Fruit fly (Drosophila melanogaster) whole organism, embryonic: ENCODE results near the gene CG6465.
A peak's percentile ranks its signal among the peaks of the same experiment; 100 is the strongest.

Source experiments
- CG11247 ChIP-seq: fragments of 200-800 bp; sonication (Bioruptor generic); IDR thresholded peaks from 2 replicates; pipeline ENCODE4 v1.3.6; 2022; ENCODE audit warnings: missing biosample characterization, missing genetic modification characterization
- CG11723 ChIP-seq: fragments of 200-800 bp; sonication (Bioruptor generic); optimal IDR thresholded peaks from 2 replicates; lab custom pipeline; 2017; ENCODE audit warnings: missing biosample characterization, mild to moderate bottlenecking, missing genetic modification characterization
- CG12659 ChIP-seq: fragments of 200-800 bp; sonication (Bioruptor generic); optimal IDR thresholded peaks from 3 replicates; lab custom pipeline; 2017; ENCODE audit warnings: mild to moderate bottlenecking, missing biosample characterization, missing genetic modification reagents, missing genetic modification characterization
- CG13296 ChIP-seq: fragments of 200-800 bp; sonication (Bioruptor generic); optimal IDR thresholded peaks from 3 replicates; lab custom pipeline; 2018; ENCODE audit warnings: missing biosample characterization, mild to moderate bottlenecking, missing genetic modification characterization
- CG15269 ChIP-seq: fragments of 200-800 bp; sonication (Bioruptor generic); optimal IDR thresholded peaks from 2 replicates; lab custom pipeline; 2018; ENCODE audit warnings: missing biosample characterization, mild to moderate bottlenecking, missing genetic modification characterization, moderate library complexity
- CG15601 ChIP-seq: fragments of 200-800 bp; sonication (Bioruptor generic); optimal IDR thresholded peaks from 3 replicates; lab custom pipeline; 2019; ENCODE audit warnings: missing biosample characterization, mild to moderate bottlenecking, missing genetic modification characterization, moderate library complexity
- CG17912 ChIP-seq: fragments of 200-800 bp; sonication (Bioruptor generic); optimal IDR thresholded peaks from 2 replicates; lab custom pipeline; 2018; ENCODE audit warnings: missing biosample characterization, mild to moderate bottlenecking, missing genetic modification characterization
- CG31441 ChIP-seq: fragments of 200-800 bp; sonication (Bioruptor generic); IDR thresholded peaks from 2 replicates; pipeline ENCODE4 v1.3.6; 2022; ENCODE audit warnings: missing biosample characterization, missing genetic modification characterization
- CG33213 ChIP-seq: fragments of 200-800 bp; sonication (Bioruptor generic); optimal IDR thresholded peaks from 3 replicates; lab custom pipeline; 2016; ENCODE audit warnings: missing biosample characterization, missing genetic modification characterization
- CG34376 ChIP-seq: fragments of 200-800 bp; sonication (Bioruptor generic); optimal IDR thresholded peaks from 2 replicates; lab custom pipeline; 2018; ENCODE audit warnings: missing biosample characterization, mild to moderate bottlenecking, missing genetic modification characterization
- CG3726 ChIP-seq: fragments of 200-800 bp; sonication (Bioruptor generic); IDR thresholded peaks from 3 replicates; pipeline ENCODE4, ENCODE4 v1.3.6; 2022; ENCODE audit warnings: missing biosample characterization, missing genetic modification characterization
- CG4404 ChIP-seq: fragments of 200-800 bp; sonication (Bioruptor generic); IDR thresholded peaks from 2 replicates; pipeline ENCODE4 v1.3.6; 2022; ENCODE audit warnings: missing biosample characterization, missing genetic modification characterization
- CG6654 ChIP-seq: fragments of 200-800 bp; sonication (Bioruptor generic); optimal IDR thresholded peaks from 2 replicates; lab custom pipeline; 2017; ENCODE audit warnings: missing biosample characterization, mild to moderate bottlenecking, missing genetic modification characterization
- CG7745 ChIP-seq: fragments of 200-800 bp; sonication (Bioruptor generic); optimal IDR thresholded peaks from 2 replicates; lab custom pipeline; 2018; ENCODE audit warnings: missing biosample characterization, mild to moderate bottlenecking, missing genetic modification characterization, moderate library complexity
- CG8359 ChIP-seq: fragments of 200-800 bp; sonication (Bioruptor generic); optimal IDR thresholded peaks from 2 replicates; lab custom pipeline; 2017; ENCODE audit warnings: missing biosample characterization, mild to moderate bottlenecking, missing genetic modification characterization, borderline replicate concordance
- CG8478 ChIP-seq: fragments of >200 bp; optimal IDR thresholded peaks from 2 replicates; lab custom pipeline; 2018
- Dbx ChIP-seq: fragments of 200-800 bp; sonication (Bioruptor generic); IDR thresholded peaks from 3 replicates; pipeline ENCODE4 v1.3.6; 2022; ENCODE audit warnings: missing biosample characterization, missing genetic modification characterization
- Doc2 ChIP-seq: fragments of 200-800 bp; sonication (Bioruptor generic); IDR thresholded peaks from 2 replicates; pipeline ENCODE4 v1.3.6; 2022; ENCODE audit warnings: missing biosample characterization, missing genetic modification characterization
- Eip74EF ChIP-seq, 2 experiments: fragments of 200-800 bp in 1 of 2; fragments of >200 bp in 1 of 2; sonication (Bioruptor generic) in 1 of 2; optimal IDR thresholded peaks; 2 replicates each; lab custom pipeline; 2017 to 2019; ENCODE audit warnings: missing biosample characterization in 2 of 2, missing genetic modification characterization in 2 of 2, mild to moderate bottlenecking in 1 of 2, moderate library complexity in 1 of 2
- HLH4C ChIP-seq: fragments of 200-800 bp; sonication (Bioruptor generic); IDR thresholded peaks from 3 replicates; pipeline ENCODE4 v1.3.6; 2022; ENCODE audit warnings: missing biosample characterization, missing genetic modification characterization; ENCODE audit not compliant: partially characterized antibody
- Kr ChIP-seq: fragments of 200-800 bp; sonication (Bioruptor generic); optimal IDR thresholded peaks from 2 replicates; lab custom pipeline; 2017; ENCODE audit warnings: missing biosample characterization, mild to moderate bottlenecking, missing genetic modification characterization
- Lim3 ChIP-seq: fragments of 200-800 bp; sonication (Bioruptor generic); IDR thresholded peaks from 2 replicates; pipeline ENCODE4 v1.3.6; 2022; ENCODE audit warnings: missing biosample characterization, missing genetic modification characterization
- Sox100B ChIP-seq: fragments of 200-800 bp; sonication (Bioruptor generic); optimal IDR thresholded peaks from 3 replicates; lab custom pipeline; 2018; ENCODE audit warnings: missing biosample characterization, mild to moderate bottlenecking, missing genetic modification characterization
- Spps ChIP-seq: fragments of 200-800 bp; sonication (Bioruptor generic); optimal IDR thresholded peaks from 2 replicates; lab custom pipeline; 2018; ENCODE audit warnings: missing biosample characterization, mild to moderate bottlenecking, missing genetic modification characterization
- Sry-δ ChIP-seq: fragments of 200-800 bp; sonication (Bioruptor generic); optimal IDR thresholded peaks from 2 replicates; lab custom pipeline; 2016; ENCODE audit warnings: missing biosample characterization, missing genetic modification characterization
- Trl ChIP-seq, 3 experiments: fragments of >200 bp in 2 of 3; fragments of 200-800 bp in 1 of 3; sonication (Bioruptor generic) in 1 of 3; optimal IDR thresholded peaks; 2 replicates in 1 of 3; 3 replicates in 2 of 3; lab custom pipeline; 2016 to 2017; ENCODE audit warnings: missing biosample characterization in 1 of 3, missing genetic modification characterization in 1 of 3
- Usf ChIP-seq: fragments of 200-800 bp; sonication (Bioruptor generic); optimal IDR thresholded peaks from 2 replicates; lab custom pipeline; 2017; ENCODE audit warnings: missing genotype, missing biosample characterization, missing genetic modification characterization
- abd-A ChIP-seq: fragments of 200-800 bp; sonication (Bioruptor generic); optimal IDR thresholded peaks from 3 replicates; lab custom pipeline; 2019; ENCODE audit warnings: missing biosample characterization, mild to moderate bottlenecking, missing genetic modification characterization, moderate library complexity
- ac ChIP-seq: fragments of 200-800 bp; sonication (Bioruptor generic); optimal IDR thresholded peaks from 3 replicates; lab custom pipeline; 2017; ENCODE audit warnings: missing biosample characterization, mild to moderate bottlenecking, missing genetic modification characterization
- bbx ChIP-seq: fragments of 200-800 bp; sonication (Bioruptor generic); IDR thresholded peaks from 2 replicates; pipeline ENCODE4 v1.3.6; 2022; ENCODE audit warnings: missing biosample characterization, missing genetic modification characterization; ENCODE audit not compliant: partially characterized antibody
- chif ChIP-seq, 2 experiments: fragments of 200-800 bp; sonication (Bioruptor generic); optimal IDR thresholded peaks; 3 replicates each; lab custom pipeline; 2016; ENCODE audit warnings: missing biosample characterization in 2 of 2, missing genetic modification characterization in 2 of 2
- corto ChIP-seq: fragments of 200-800 bp; sonication (Bioruptor generic); optimal IDR thresholded peaks from 2 replicates; lab custom pipeline; 2016; ENCODE audit warnings: missing biosample characterization, mild to moderate bottlenecking, missing genetic modification characterization, moderate library complexity
- crol ChIP-seq: fragments of 200-800 bp; sonication (Bioruptor generic); IDR thresholded peaks from 2 replicates; pipeline ENCODE4 v1.3.6; 2022; ENCODE audit warnings: missing biosample characterization, missing genetic modification characterization
- crp ChIP-seq, 2 experiments: fragments of 200-800 bp; sonication (Bioruptor generic); optimal IDR thresholded peaks; 2 replicates in 1 of 2; 3 replicates in 1 of 2; lab custom pipeline; 2017; ENCODE audit warnings: missing biosample characterization in 2 of 2, missing genetic modification characterization in 2 of 2, mild to moderate bottlenecking in 1 of 2, moderate library complexity in 1 of 2
- dm ChIP-seq: fragments of 200-800 bp; sonication (Bioruptor generic); optimal IDR thresholded peaks from 3 replicates; lab custom pipeline; 2016; ENCODE audit warnings: missing biosample characterization, missing genetic modification characterization
- dmrt11E ChIP-seq: fragments of 200-800 bp; sonication (Bioruptor generic); optimal IDR thresholded peaks from 3 replicates; lab custom pipeline; 2018; ENCODE audit warnings: missing biosample characterization, mild to moderate bottlenecking, missing genetic modification characterization, moderate library complexity
- dysf ChIP-seq: fragments of 200-800 bp; sonication (Bioruptor generic); IDR thresholded peaks from 3 replicates; pipeline ENCODE4 v1.3.6; 2022; ENCODE audit warnings: missing biosample characterization, missing genetic modification characterization
- emc ChIP-seq: fragments of 200-800 bp; sonication (Bioruptor generic); optimal IDR thresholded peaks from 2 replicates; lab custom pipeline; 2016; ENCODE audit warnings: missing biosample characterization, missing genetic modification characterization
- gce ChIP-seq: fragments of 200-800 bp; sonication (Bioruptor generic); IDR thresholded peaks from 3 replicates; pipeline ENCODE4 v1.3.6; 2022; ENCODE audit warnings: missing biosample characterization, missing genetic modification characterization
- her ChIP-seq: fragments of 200-800 bp; sonication (Bioruptor generic); optimal IDR thresholded peaks from 2 replicates; lab custom pipeline; 2016; ENCODE audit warnings: missing biosample characterization, missing genetic modification characterization
- nerfin-2 ChIP-seq: fragments of 200-800 bp; sonication (Bioruptor generic); IDR thresholded peaks from 2 replicates; pipeline ENCODE4 v1.3.6; 2022; ENCODE audit warnings: missing biosample characterization, missing genetic modification characterization; ENCODE audit not compliant: partially characterized antibody
- nom ChIP-seq: fragments of 200-800 bp; sonication (Bioruptor generic); optimal IDR thresholded peaks from 2 replicates; lab custom pipeline; 2017; ENCODE audit warnings: missing biosample characterization, missing genetic modification characterization, mild to moderate bottlenecking, moderate library complexity, missing genetic modification reagents
- oc ChIP-seq: fragments of 200-800 bp; sonication (Bioruptor generic); optimal IDR thresholded peaks from 2 replicates; lab custom pipeline; 2018; ENCODE audit warnings: missing biosample characterization, mild to moderate bottlenecking, missing genetic modification characterization, moderate library complexity
- pb ChIP-seq: fragments of 200-800 bp; sonication (Bioruptor generic); optimal IDR thresholded peaks from 3 replicates; lab custom pipeline; 2016; ENCODE audit warnings: missing biosample characterization, missing genetic modification characterization
- peb ChIP-seq: fragments of 200-800 bp; sonication (Bioruptor generic); IDR thresholded peaks from 2 replicates; pipeline ENCODE4 v1.3.6; 2022; ENCODE audit warnings: missing biosample characterization, missing genetic modification characterization
- sna ChIP-seq: fragments of 200-800 bp; sonication (Bioruptor generic); IDR thresholded peaks from 2 replicates; pipeline ENCODE4 v1.3.6; 2022; ENCODE audit warnings: missing biosample characterization, missing genetic modification characterization; ENCODE audit not compliant: partially characterized antibody
- tio ChIP-seq: fragments of 200-800 bp; sonication (Bioruptor generic); optimal IDR thresholded peaks from 2 replicates; lab custom pipeline; 2017; ENCODE audit warnings: missing biosample characterization, missing genetic modification characterization, inconsistent platforms
- trem ChIP-seq: fragments of 200-800 bp; optimal IDR thresholded peaks from 3 replicates; lab custom pipeline; 2019; ENCODE audit warnings: missing biosample characterization, mild to moderate bottlenecking, missing genetic modification characterization, moderate library complexity
- wor ChIP-seq: fragments of 200-800 bp; sonication (Bioruptor generic); IDR thresholded peaks from 2 replicates; pipeline ENCODE4 v1.3.6; 2022; ENCODE audit warnings: missing biosample characterization, missing genetic modification characterization
- zfh2 ChIP-seq: fragments of 200-800 bp; sonication (Bioruptor generic); optimal IDR thresholded peaks from 2 replicates; lab custom pipeline; 2016; ENCODE audit warnings: missing biosample characterization, missing genetic modification characterization

CG6465 gene

dm6 chr3R:10675101-10675500 is 1.9 kb downstream of the CG6465 start (continued):
- TF ChIP-seq Kr (GFP tag; lab: Kevin White, UChicago) (no peak), Spps (tag; lab: Kevin White, UChicago) (peak; percentile 25), dysf (GFP tag; lab: Robert Waterston, UW) (no peak), her (GFP tag; lab: Kevin White, UChicago) (peak; percentile 53), wor (GFP tag; lab: Robert Waterston, UW) (no peak), CG31441 (GFP tag; lab: Robert Waterston, UW) (no peak), CG13296 (GFP tag; lab: Kevin White, UChicago) (no peak), CG34376 (GFP tag; lab: Kevin White, UChicago) (peak; percentile 33), chif (GFP tag; optimal IDR thresholded peaks at IDR 0.05; lab: Kevin White, UChicago) (peak; percentile 22 to 38), ac (GFP tag; lab: Kevin White, UChicago) (no peak), nerfin-2 (GFP tag; lab: Robert Waterston, UW) (peak; percentile 49), trem (tag; lab: Kevin White, UChicago) (peak; percentile 76), HLH4C (peak; percentile 52; the same call in 1 of the 3 replicates), Lim3 (no peak), CG11723 (GFP tag; lab: Kevin White, UChicago) (no peak), peb (GFP tag; lab: Robert Waterston, UW) (no peak), CG17912 (GFP tag; lab: Kevin White, UChicago) (peak; percentile 3), CG8359 (GFP tag; lab: Kevin White, UChicago) (no peak), sna (GFP tag; lab: Robert Waterston, UW) (peak; percentile 73; the same call in 1 of the 2 replicates), CG11247 (GFP tag; lab: Robert Waterston, UW) (no peak), corto (GFP tag; lab: Kevin White, UChicago) (no peak), CG6654 (no peak), tio (GFP tag; lab: Kevin White, UChicago) (no peak), Trl (optimal IDR thresholded peaks at IDR 0.05; lab: Kevin White, UChicago) (no peak), Trl (GFP tag; optimal IDR thresholded peaks at IDR 0.05; lab: Kevin White, UChicago) (peak; percentile 66), oc (tag; lab: Kevin White, UChicago) (peak; percentile 26), dmrt11E (no peak), CG4404 (GFP tag; lab: Robert Waterston, UW) (no peak), Usf (GFP tag; lab: Kevin White, UChicago) (no peak), Sox100B (no peak), CG12659 (GFP tag; lab: Kevin White, UChicago) (peak; percentile 23), CG3726 (GFP tag; lab: Robert Waterston, UW) (no peak), crp (GFP tag; optimal IDR thresholded peaks at IDR 0.05; lab: Kevin White, UChicago) (no peak), CG7745 (no peak), pb (no peak), zfh2 (peak; percentile 60), gce (no peak), abd-A (no peak), Doc2 (GFP tag; lab: Robert Waterston, UW) (no peak), CG8478 (lab: Kevin White, UChicago) (peak; percentile 65), CG15269 (tag; lab: Kevin White, UChicago) (no peak), Dbx (GFP tag; lab: Robert Waterston, UW) (peak; percentile 82), emc (GFP tag; lab: Kevin White, UChicago) (no peak), Sry-δ (GFP tag; lab: Kevin White, UChicago) (peak; percentile 52), Eip74EF (GFP tag; optimal IDR thresholded peaks at IDR 0.05; lab: Kevin White, UChicago) (no peak), dm (GFP tag; lab: Kevin White, UChicago) (peak; percentile 24), bbx (GFP tag; lab: Robert Waterston, UW) (peak; percentile 82), CG33213 (GFP tag; lab: Kevin White, UChicago) (peak; percentile 77), crol (GFP tag; lab: Robert Waterston, UW) (no peak), nom (GFP tag; lab: Kevin White, UChicago) (no peak), CG15601 (tag; lab: Kevin White, UChicago) (peak; percentile 100)
